Worm (Caenorhabditis elegans) whole organism, L2 larva: ENCODE measurements around the gene Y6G8.15.

ENCODE experiments used
- ZK546.5 ChIP-seq: sonication (generic microtip); optimal IDR thresholded peaks from 2 replicates; lab custom pipeline; 2017; ENCODE audit warnings: missing biosample characterization, missing genetic modification characterization
- ceh-16 ChIP-seq: fragments of 150-350 bp; optimal IDR thresholded peaks from 2 replicates; lab custom pipeline; 2014; ENCODE audit warnings: missing biosample characterization, missing genetic modification characterization
- elt-3 ChIP-seq: sonication (generic microtip); optimal IDR thresholded peaks from 2 replicates; lab custom pipeline; 2017; ENCODE audit warnings: missing biosample characterization, missing genetic modification characterization
- nhr-11 ChIP-seq: fragments of 150-350 bp; optimal IDR thresholded peaks from 2 replicates; lab custom pipeline; 2014; ENCODE audit warnings: missing biosample characterization, missing genetic modification characterization
- nhr-77 ChIP-seq: fragments of 150-350 bp; optimal IDR thresholded peaks from 2 replicates; lab custom pipeline; 2014; ENCODE audit warnings: missing biosample characterization, missing genetic modification characterization
- peb-1 ChIP-seq: fragments of 150-350 bp; optimal IDR thresholded peaks from 2 replicates; lab custom pipeline; 2014; ENCODE audit warnings: missing biosample characterization, missing genetic modification characterization
- unc-39 ChIP-seq: fragments of 150-350 bp; optimal IDR thresholded peaks from 2 replicates; lab custom pipeline; 2014; ENCODE audit warnings: missing biosample characterization, missing genetic modification characterization
- zag-1 ChIP-seq: fragments of 150-350 bp; optimal IDR thresholded peaks from 2 replicates; lab custom pipeline; 2014; ENCODE audit warnings: missing biosample characterization, missing genetic modification characterization

DNA sequence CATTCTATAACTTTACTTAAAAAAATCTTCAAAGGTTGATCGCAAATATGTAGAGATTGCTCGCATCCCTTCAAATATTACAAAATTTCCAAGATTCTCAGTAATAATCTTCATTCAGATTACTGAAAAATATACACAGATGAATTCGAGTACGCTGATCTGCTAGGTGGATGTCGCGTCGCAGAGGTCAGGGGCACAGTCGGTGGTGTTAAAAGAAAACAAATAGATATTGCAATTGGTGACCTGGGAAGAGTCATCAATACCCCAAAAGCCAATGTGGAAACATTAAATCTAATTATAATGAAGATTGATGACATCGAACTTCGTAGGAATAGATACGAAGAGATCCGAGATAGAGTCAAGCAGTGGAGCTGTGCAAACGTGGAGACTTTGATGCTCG, 18.2 kb upstream of the Y6G8.15 start, which contains the start of gene F57G4.10:
- no peak for TF ChIP-seq zag-1 (tag; lab: Kevin White, UChicago)
- no peak for TF ChIP-seq elt-3 (tag; lab: Kevin White, UChicago)
- no peak for TF ChIP-seq nhr-11 (tag; lab: Kevin White, UChicago)
- TF ChIP-seq nhr-77: no peak
- TF ChIP-seq ceh-16: no peak
- no peak for TF ChIP-seq unc-39
- no peak for TF ChIP-seq ZK546.5
- no peak for TF ChIP-seq peb-1 (tag; lab: Kevin White, UChicago)
